Worm (Caenorhabditis elegans) whole organism, young adult: Measurements from ENCODE around the gene prdx-3.
"Not testable (repeated sequence)": the region's sequence is repeated elsewhere in the genome, so short reads cannot be mapped to it uniquely, and the experiment has no call there.

Experiments used
- C06A6.2 ChIP-seq: fragments of 200-800 bp; sonication (Bioruptor generic); conservative IDR thresholded peaks from 2 replicates; pipeline ENCODE4 v1.3.6; 2022; ENCODE audit warnings: missing genetic modification characterization, missing compliant biosample characterization
- F33H1.4 ChIP-seq: fragments of 200-800 bp; sonication (Bioruptor generic); IDR thresholded peaks from 2 replicates; pipeline ENCODE4 v1.3.6; 2022; ENCODE audit warnings: missing genetic modification reagents, missing genetic modification characterization, missing compliant biosample characterization
- F57C9.4 ChIP-seq: sonication (generic microtip); optimal IDR thresholded peaks from 2 replicates; lab custom pipeline; 2017; ENCODE audit warnings: mild to moderate bottlenecking, missing genetic modification characterization, missing compliant biosample characterization
- K11D2.4 ChIP-seq: fragments of 200-800 bp; sonication (Bioruptor generic); IDR thresholded peaks from 2 replicates; pipeline ENCODE4 v1.3.6; 2022; ENCODE audit warnings: missing genetic modification reagents, missing genetic modification characterization, missing compliant biosample characterization
- Y53F4B.3 ChIP-seq: fragments of 200-800 bp; sonication (Bioruptor generic); IDR thresholded peaks from 2 replicates; pipeline ENCODE4 v1.3.6; 2022; ENCODE audit warnings: missing genetic modification reagents, missing genetic modification characterization, missing compliant biosample characterization
- Y95B8A.8 ChIP-seq: fragments of 200-800 bp; sonication (Bioruptor generic); IDR thresholded peaks from 2 replicates; pipeline ENCODE4 v1.3.6; 2022; ENCODE audit warnings: missing genetic modification reagents, missing genetic modification characterization, missing compliant biosample characterization
- attf-6 ChIP-seq: fragments of 200-800 bp; sonication (Bioruptor generic); IDR thresholded peaks from 2 replicates; pipeline ENCODE4 v1.3.6; 2022; ENCODE audit warnings: missing genetic modification reagents, missing genetic modification characterization, missing compliant biosample characterization
- cebp-1 ChIP-seq, 2 experiments: fragments of 200-800 bp in 1 of 2; sonication (Bioruptor generic) in 1 of 2; sonication (generic microtip) in 1 of 2; IDR thresholded peaks in 1 of 2; optimal IDR thresholded peaks in 1 of 2; 2 replicates each; pipeline versions ENCODE4 v1.3.6 to Lab custom; 2017 to 2022; ENCODE audit warnings: missing compliant biosample characterization in 2 of 2, missing genetic modification characterization in 2 of 2, mild to moderate bottlenecking in 1 of 2, missing genetic modification reagents in 1 of 2, moderate library complexity in 1 of 2
- ceh-100 ChIP-seq: fragments of 200-800 bp; sonication (Bioruptor generic); IDR thresholded peaks from 2 replicates; pipeline ENCODE4 v1.3.6; 2022; ENCODE audit warnings: missing genetic modification reagents, missing genetic modification characterization, missing compliant biosample characterization
- ceh-27 ChIP-seq: fragments of 200-800 bp; sonication (Bioruptor generic); optimal IDR thresholded peaks from 2 replicates; lab custom pipeline; 2018; ENCODE audit warnings: mild to moderate bottlenecking, missing genetic modification characterization, moderate library complexity, missing compliant biosample characterization
- die-1 ChIP-seq: sonication (generic microtip); optimal IDR thresholded peaks from 2 replicates; lab custom pipeline; 2016; ENCODE audit warnings: missing genotype, mild to moderate bottlenecking, missing genetic modification characterization, missing compliant biosample characterization
- dox-1 ChIP-seq: fragments of 200-800 bp; sonication (Bioruptor generic); IDR thresholded peaks from 2 replicates; pipeline ENCODE4 v1.3.6; 2022; ENCODE audit warnings: missing genetic modification reagents, missing genetic modification characterization, missing compliant biosample characterization
- dpff-1 ChIP-seq: sonication (generic microtip); optimal IDR thresholded peaks from 2 replicates; lab custom pipeline; 2017; ENCODE audit warnings: mild to moderate bottlenecking, missing genetic modification characterization, missing compliant biosample characterization
- gei-17 ChIP-seq: fragments of 200-800 bp; sonication (Bioruptor generic); optimal IDR thresholded peaks from 2 replicates; lab custom pipeline; 2018; ENCODE audit warnings: mild to moderate bottlenecking, missing genetic modification characterization, missing compliant biosample characterization
- him-1 ChIP-seq: sonication (generic microtip); optimal IDR thresholded peaks from 2 replicates; lab custom pipeline; 2016; ENCODE audit warnings: missing genotype, missing genetic modification reagents, missing genetic modification characterization, missing compliant biosample characterization
- hmg-20 ChIP-seq: fragments of 200-800 bp; sonication (Bioruptor generic); IDR thresholded peaks from 2 replicates; pipeline ENCODE4 v1.3.6; 2022; ENCODE audit warnings: missing genetic modification reagents, missing genetic modification characterization, missing compliant biosample characterization
- let-607 ChIP-seq, 2 experiments: fragments of 200-800 bp in 1 of 2; sonication (Bioruptor generic) in 1 of 2; sonication (generic microtip) in 1 of 2; optimal IDR thresholded peaks; 2 replicates each; lab custom pipeline; 2016 to 2018; ENCODE audit warnings: mild to moderate bottlenecking in 2 of 2, missing compliant biosample characterization in 2 of 2, missing genetic modification characterization in 2 of 2, moderate library complexity in 2 of 2, missing genotype in 1 of 2
- lin-35 ChIP-seq, 3 experiments: fragments of 150-350 bp in 2 of 3; sonication (generic microtip) in 1 of 3; optimal IDR thresholded peaks; 2 replicates each; lab custom pipeline; 2014 to 2018; ENCODE audit warnings: missing biosample characterization in 3 of 3, missing genetic modification characterization in 3 of 3, missing genetic modification reagents in 3 of 3
- lin-40 ChIP-seq: sonication (generic microtip); optimal IDR thresholded peaks from 2 replicates; lab custom pipeline; 2016; ENCODE audit warnings: missing genetic modification characterization, mild to moderate bottlenecking, missing compliant biosample characterization, missing genotype, missing genetic modification reagents
- lsl-1 ChIP-seq: fragments of 200-800 bp; sonication (Bioruptor generic); optimal IDR thresholded peaks from 2 replicates; lab custom pipeline; 2018; ENCODE audit warnings: mild to moderate bottlenecking, missing genetic modification characterization, moderate library complexity, missing compliant biosample characterization
- madf-8 ChIP-seq: fragments of 200-800 bp; sonication (Bioruptor generic); conservative IDR thresholded peaks from 2 replicates; pipeline ENCODE4 v1.3.6; 2022; ENCODE audit warnings: missing genetic modification reagents, missing genetic modification characterization, missing compliant biosample characterization
- mcd-1 ChIP-seq: fragments of 200-800 bp; sonication (Bioruptor generic); IDR thresholded peaks from 2 replicates; pipeline ENCODE4 v1.3.6; 2022; ENCODE audit warnings: missing genetic modification reagents, missing genetic modification characterization, missing compliant biosample characterization
- nfya-2 ChIP-seq: fragments of 200-800 bp; sonication (Bioruptor generic); IDR thresholded peaks from 2 replicates; pipeline ENCODE4 v1.3.6; 2022; ENCODE audit warnings: missing genetic modification reagents, missing genetic modification characterization, missing compliant biosample characterization
- rpc-1 ChIP-seq, 2 experiments: fragments of 150-350 bp in 1 of 2; sonication (generic microtip) in 1 of 2; optimal IDR thresholded peaks; 2 replicates each; lab custom pipeline; 2014 to 2018; ENCODE audit warnings: missing biosample characterization in 1 of 2, missing genetic modification characterization in 1 of 2, missing genetic modification reagents in 1 of 2, missing genotype in 1 of 2
- sdz-38 ChIP-seq: sonication (generic microtip); optimal IDR thresholded peaks from 2 replicates; lab custom pipeline; 2016; ENCODE audit warnings: missing genotype, missing genetic modification characterization, missing compliant biosample characterization
- snpc-4 ChIP-seq, 5 experiments: fragments of 150-350 bp in 1 of 5; sonication (generic microtip) in 4 of 5; optimal IDR thresholded peaks; 2 replicates each; lab custom pipeline; 2014 to 2018; ENCODE audit warnings: missing genetic modification characterization in 5 of 5, missing biosample characterization in 3 of 5, antibody characterized with exemption in 2 of 5, mild to moderate bottlenecking in 2 of 5, missing compliant biosample characterization in 2 of 5, missing genotype in 2 of 5, moderate library complexity in 2 of 5, missing genetic modification reagents in 1 of 5
- tbp1 ChIP-seq: fragments of 200-800 bp; sonication (Bioruptor generic); optimal IDR thresholded peaks from 2 replicates; lab custom pipeline; 2018; ENCODE audit warnings: mild to moderate bottlenecking, missing genetic modification characterization, missing compliant biosample characterization
- ztf-25 ChIP-seq: fragments of 200-800 bp; sonication (Bioruptor generic); IDR thresholded peaks from 2 replicates; pipeline ENCODE4 v1.3.6; 2022; ENCODE audit warnings: missing genetic modification reagents, missing genetic modification characterization, missing compliant biosample characterization
- ztf-6 ChIP-seq: fragments of 200-800 bp; sonication (Bioruptor generic); IDR thresholded peaks from 2 replicates; pipeline ENCODE4 v1.3.6; 2022; ENCODE audit warnings: missing genetic modification reagents, missing genetic modification characterization, missing compliant biosample characterization

Gene prdx-3

ce11 chrIII:4414041-4414440 lies 6.8 kb downstream of the prdx-3 start (continued):
- TF ChIP-seq gei-17 (GFP tag; lab: Kevin White, UChicago) (peak; percentile 28), ceh-27 (GFP tag; lab: Kevin White, UChicago) (peak; percentile 7), cebp-1 (tag; optimal IDR thresholded peaks at IDR 0.05; lab: Kevin White, UChicago) (peak; percentile 77), K11D2.4 (GFP tag; lab: Robert Waterston, UW) (0 out of 2 replicates have a peak, but pooled peaks have one; percentile 35), lin-35 (GFP tag; optimal IDR thresholded peaks at IDR 0.05; lab: Kevin White, UChicago) (peak in 1 of 3 experiments; percentile 52), mcd-1 (peak; percentile 65), Y95B8A.8 (GFP tag; lab: Robert Waterston, UW) (0 out of 2 replicates have a peak, but pooled peaks have one; percentile 16), ztf-6 (GFP tag; lab: Robert Waterston, UW) (0 out of 2 replicates have a peak, but pooled peaks have one; percentile 25), madf-8 (GFP tag; lab: Robert Waterston, UW) (0 out of 2 replicates have a peak, but pooled peaks have one; percentile 12), dox-1 (GFP tag; lab: Robert Waterston, UW) (peak; percentile 64), lin-40 (tag; lab: Kevin White, UChicago) (peak; percentile 49), rpc-1 (optimal IDR thresholded peaks at IDR 0.05; lab: Kevin White, UChicago) (peak; percentile 50), rpc-1 (tag; optimal IDR thresholded peaks at IDR 0.05; lab: Kevin White, UChicago) (peak; percentile 70), tbp1 (GFP tag; lab: Kevin White, UChicago) (peak; percentile 80), C06A6.2 (peak; percentile 46; the same call in 1 of the 2 replicates), lsl-1 (GFP tag; lab: Kevin White, UChicago) (peak; percentile 26), dpff-1 (tag; lab: Kevin White, UChicago) (peak; percentile 57), F33H1.4 (GFP tag; lab: Robert Waterston, UW) (peak; percentile 17; the same call in 1 of the 2 replicates), him-1 (peak; percentile 60), ztf-25 (GFP tag; lab: Robert Waterston, UW) (0 out of 2 replicates have a peak, but pooled peaks have one; percentile 55), snpc-4 (GFP tag; optimal IDR thresholded peaks at IDR 0.05; lab: Kevin White, UChicago) (peak; percentile 92), snpc-4 (tag; optimal IDR thresholded peaks at IDR 0.05; lab: Kevin White, UChicago) (peak; percentile 94 to 99 (median 96))
- not testable (repeated sequence) for TF ChIP-seq cebp-1 (GFP tag; IDR thresholded peaks at IDR 0.05; lab: Robert Waterston, UW)

- TF ChIP-seq him-1: peak; percentile 34
- TF ChIP-seq ceh-100 (GFP tag; lab: Robert Waterston, UW): no peak
These were observed 7.9 kb downstream of the prdx-3 start, which contains the start of gene R07E5.11 for ce11 chrIII:4415135-4415534. Gene R07E5.11, minus strand, starts transcription at chrIII:4415235.

- no peak for TF ChIP-seq hmg-20 (GFP tag; lab: Robert Waterston, UW)
- TF ChIP-seq nfya-2: no peak
- TF ChIP-seq sdz-38 (tag; lab: Kevin White, UChicago): no peak
- no peak for TF ChIP-seq F57C9.4 (tag; lab: Kevin White, UChicago)
- TF ChIP-seq Y53F4B.3 (GFP tag; lab: Robert Waterston, UW): no peak
- TF ChIP-seq let-607 (tag; optimal IDR thresholded peaks at IDR 0.05; lab: Kevin White, UChicago): no peak
- TF ChIP-seq lin-35 (GFP tag; optimal IDR thresholded peaks at IDR 0.05; lab: Kevin White, UChicago): no peak
- no peak for TF ChIP-seq attf-6 (GFP tag; lab: Robert Waterston, UW)
- no peak for TF ChIP-seq die-1 (tag; lab: Kevin White, UChicago)
- TF ChIP-seq, all 124 proteins: peak for 0
These were observed 10.7 kb downstream of the prdx-3 start, which contains the start of the genes R07E5.19 and pdcd-2 for ce11 chrIII:4417956-4418355. Gene R07E5.19, minus strand, starts transcription at chrIII:4418056. Gene pdcd-2, minus strand, starts transcription at chrIII:4418057.
